Worm (Caenorhabditis elegans) whole organism, late embryonic: ENCODE data around the gene cpsf-1.

Experiments
- F13H6.1 ChIP-seq: sonication (generic microtip); optimal IDR thresholded peaks from 2 replicates; lab custom pipeline; 2016; ENCODE audit warnings: missing genetic modification characterization, missing compliant biosample characterization
- T23F11.4 ChIP-seq: fragments of 200-800 bp; sonication (Bioruptor generic); optimal IDR thresholded peaks from 2 replicates; lab custom pipeline; 2018; ENCODE audit warnings: mild to moderate bottlenecking, missing genetic modification characterization, missing compliant biosample characterization
- ceh-19 ChIP-seq: fragments of 200-800 bp; sonication (Bioruptor generic); optimal IDR thresholded peaks from 2 replicates; lab custom pipeline; 2018; ENCODE audit warnings: mild to moderate bottlenecking, missing genetic modification characterization, missing compliant biosample characterization
- che-1 ChIP-seq: sonication (generic microtip); optimal IDR thresholded peaks from 2 replicates; lab custom pipeline; 2016; ENCODE audit warnings: mild to moderate bottlenecking, missing genetic modification characterization, missing compliant biosample characterization
- lin-11 ChIP-seq: fragments of 200-800 bp; sonication (Bioruptor generic); optimal IDR thresholded peaks from 2 replicates; lab custom pipeline; 2018; ENCODE audit warnings: mild to moderate bottlenecking, missing genetic modification characterization, missing compliant biosample characterization
- nhr-11 ChIP-seq: fragments of 150-350 bp; optimal IDR thresholded peaks from 2 replicates; lab custom pipeline; 2014; ENCODE audit warnings: missing biosample characterization, missing genetic modification characterization
- pag-3 ChIP-seq: sonication (generic microtip); optimal IDR thresholded peaks from 2 replicates; lab custom pipeline; 2016; ENCODE audit warnings: missing compliant biosample characterization, missing genetic modification characterization, borderline replicate concordance
- pat-9 ChIP-seq: fragments of 200-800 bp; sonication (Bioruptor generic); optimal IDR thresholded peaks from 2 replicates; lab custom pipeline; 2018; ENCODE audit warnings: mild to moderate bottlenecking, missing genetic modification characterization, moderate library complexity, missing compliant biosample characterization
- pha-4 ChIP-seq: fragments of 150-350 bp; optimal IDR thresholded peaks from 2 replicates; lab custom pipeline; 2018; ENCODE audit warnings: missing biosample characterization, missing genetic modification reagents, missing genetic modification characterization
- pqm-1 ChIP-seq: sonication (generic microtip); optimal IDR thresholded peaks from 2 replicates; lab custom pipeline; 2016; ENCODE audit warnings: missing genetic modification characterization, missing compliant biosample characterization
- unc-42 ChIP-seq: sonication (generic microtip); optimal IDR thresholded peaks from 2 replicates; lab custom pipeline; 2016; ENCODE audit warnings: missing genotype, missing genetic modification characterization, missing compliant biosample characterization
- unc-55 ChIP-seq: sonication (generic microtip); optimal IDR thresholded peaks from 2 replicates; lab custom pipeline; 2017; ENCODE audit warnings: missing biosample characterization, missing genetic modification reagents, missing genetic modification characterization

DNA sequence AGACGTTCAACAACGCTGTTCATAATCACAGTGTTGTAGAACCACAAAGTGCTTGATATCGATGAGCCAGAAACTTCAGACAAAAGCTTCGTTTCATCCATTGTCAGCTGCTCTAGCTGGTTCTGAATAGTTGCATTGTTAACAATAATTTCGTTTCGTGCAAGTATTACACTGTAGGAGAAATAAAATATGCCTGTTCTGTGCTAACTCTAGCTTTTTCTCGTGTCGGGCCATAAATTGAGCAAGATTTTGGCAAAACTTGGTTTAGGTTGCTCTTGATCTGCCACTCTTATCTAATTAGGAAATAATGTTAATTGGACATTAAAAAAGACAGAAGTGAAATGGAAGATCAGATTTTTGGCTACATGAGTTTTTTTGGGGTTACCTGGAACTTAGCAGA lies 26.2 kb upstream of the cpsf-1 start, which contains the start of gene R05C11.2:
- no peak for TF ChIP-seq pha-4
- TF ChIP-seq ceh-19 (GFP tag; lab: Kevin White, UChicago) = no peak
- TF ChIP-seq pqm-1 (tag; lab: Kevin White, UChicago) = no peak
- no peak for TF ChIP-seq che-1 (tag; lab: Kevin White, UChicago)
- TF ChIP-seq nhr-11 (tag; lab: Kevin White, UChicago) = no peak
- TF ChIP-seq F13H6.1 = no peak
- no peak for TF ChIP-seq unc-55 (GFP tag; lab: Kevin White, UChicago)
- no peak for TF ChIP-seq lin-11
- TF ChIP-seq unc-42 = no peak
- no peak for TF ChIP-seq pag-3 (tag; lab: Kevin White, UChicago)
- TF ChIP-seq pat-9 = no peak
- no peak for TF ChIP-seq T23F11.4 (GFP tag; lab: Kevin White, UChicago)
